Worm (Caenorhabditis elegans) whole organism, midembryonic: ENCODE results near the gene mig-10.

Source experiments
- flt-1 ChIP-seq: fragments of 200-800 bp; sonication (Bioruptor generic); IDR thresholded peaks from 2 replicates; pipeline ENCODE4 v1.3.6; 2022; ENCODE audit warnings: missing genetic modification characterization, missing compliant biosample characterization
- med-1 ChIP-seq: sonication (generic microtip); optimal IDR thresholded peaks from 2 replicates; lab custom pipeline; 2017; ENCODE audit warnings: missing genetic modification characterization, mild to moderate bottlenecking, missing compliant biosample characterization, antibody characterized with exemption, missing genetic modification reagents; ENCODE audit not compliant: insufficient read depth
- ref-1 ChIP-seq: fragments of 200-800 bp; sonication (Bioruptor generic); conservative IDR thresholded peaks from 2 replicates; pipeline ENCODE4 v1.3.6; 2022; ENCODE audit warnings: missing genetic modification reagents, missing genetic modification characterization, missing compliant biosample characterization
- tab-1 ChIP-seq: fragments of 200-800 bp; sonication (Bioruptor generic); IDR thresholded peaks from 2 replicates; pipeline ENCODE4 v1.3.6; 2022; ENCODE audit warnings: missing genetic modification characterization, missing compliant biosample characterization
- ztf-23 ChIP-seq: fragments of 200-800 bp; sonication (Bioruptor generic); IDR thresholded peaks from 2 replicates; pipeline ENCODE4 v1.3.6; 2022; ENCODE audit warnings: missing genetic modification reagents, missing genetic modification characterization, missing compliant biosample characterization
- ztf-29 ChIP-seq: fragments of 200-800 bp; sonication (Bioruptor generic); IDR thresholded peaks from 2 replicates; pipeline ENCODE4 v1.3.6; 2022; ENCODE audit warnings: missing genetic modification reagents, missing genetic modification characterization, missing compliant biosample characterization

DNA sequence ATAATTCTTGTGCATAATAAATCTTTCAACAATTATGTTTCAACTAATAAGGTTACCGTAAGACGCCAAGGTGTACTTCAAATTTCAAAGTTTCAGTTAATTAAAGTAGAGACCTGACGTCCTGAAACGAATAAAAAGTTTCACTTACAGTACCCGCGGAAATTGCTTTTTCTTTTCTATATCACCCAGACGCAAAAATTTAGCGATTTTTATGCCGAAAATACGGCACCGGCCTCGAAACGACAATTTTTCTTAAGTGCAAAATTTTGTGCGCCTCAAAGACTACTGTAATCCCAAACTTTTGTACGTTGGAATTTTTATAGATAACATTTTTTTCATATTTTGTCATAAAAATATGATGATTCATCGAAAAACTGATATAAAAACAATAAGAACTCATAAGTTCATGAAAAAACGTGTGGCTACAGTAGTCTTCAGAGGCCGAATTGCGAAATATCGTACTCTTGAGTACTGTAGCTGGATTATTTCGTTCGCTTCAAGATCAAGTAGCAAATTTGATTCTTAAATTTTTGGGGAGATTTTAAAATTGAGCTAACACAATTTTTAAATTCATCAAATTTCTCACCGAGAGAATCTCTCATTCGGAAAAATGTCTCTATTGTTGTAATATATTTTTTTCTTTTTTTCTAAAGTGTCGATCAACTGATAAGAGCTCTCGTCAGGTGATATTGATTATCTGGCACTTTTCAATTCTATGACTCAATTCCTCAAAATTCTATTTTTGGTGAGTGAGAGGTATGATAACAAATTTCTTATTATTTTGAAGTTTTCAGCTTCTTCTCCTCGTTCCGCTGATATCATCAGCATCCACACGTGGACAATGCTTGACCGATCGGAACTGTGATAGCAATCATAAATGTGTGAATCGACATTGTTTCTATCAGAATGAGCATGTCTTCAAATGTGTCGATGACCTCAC lies 46.9 kb downstream of the mig-10 start, which contains the start of gene ZC262.13:
- no peak for TF ChIP-seq ztf-29 (GFP tag; lab: Robert Waterston, UW)
- no peak for TF ChIP-seq tab-1 (GFP tag; lab: Robert Waterston, UW)
- no peak for TF ChIP-seq med-1 (GFP tag; lab: Kevin White, UChicago)
- no peak for TF ChIP-seq ref-1 (GFP tag; lab: Robert Waterston, UW)
- TF ChIP-seq flt-1 (GFP tag; lab: Robert Waterston, UW): no peak
- no peak for TF ChIP-seq ztf-23 (GFP tag; lab: Robert Waterston, UW)
